Fruit fly (Drosophila melanogaster) Kc167 (cell line): ENCODE results near the gene Syx8.
"Not testable (repeated sequence)": the region's sequence is repeated elsewhere in the genome, so short reads cannot be mapped to it uniquely, and the experiment has no call there.

ENCODE experiments used
- Myc ChIP-seq: fragments of >200 bp; optimal IDR thresholded peaks from 2 replicates; lab custom pipeline; 2017; ENCODE audit warnings: missing external identifiers
- Sin3A ChIP-seq: fragments of >200 bp; optimal IDR thresholded peaks from 2 replicates; lab custom pipeline; 2018; ENCODE audit warnings: missing external identifiers
- h ChIP-seq: fragments of >200 bp; optimal IDR thresholded peaks from 3 replicates; lab custom pipeline; 2018; ENCODE audit warnings: missing external identifiers
- insv ChIP-seq: fragments of >200 bp; optimal IDR thresholded peaks from 3 replicates; lab custom pipeline; 2018; ENCODE audit warnings: missing external identifiers
- psq ChIP-seq: fragments of >200 bp; optimal IDR thresholded peaks from 2 replicates; lab custom pipeline; 2017; ENCODE audit warnings: missing external identifiers
- ttk ChIP-seq: sonication (Bioruptor generic); optimal IDR thresholded peaks from 2 replicates; lab custom pipeline; 2017; ENCODE audit warnings: missing external identifiers

The Syx8 gene

dm6 chr3L:16573234-16573633, 13.6 kb downstream of the Syx8 start, which contains the start of gene Mipp1:
TSS of gene Mipp1 (minus strand) at chr3L:16573334.
- TF ChIP-seq insv (lab: Kevin White, UChicago); Myc (lab: Kevin White, UChicago); psq: not testable (repeated sequence)

- TF ChIP-seq psq: no peak
- TF ChIP-seq Sin3A (lab: Kevin White, UChicago): no peak
- no peak for TF ChIP-seq ttk (lab: Kevin White, UChicago)
- TF ChIP-seq Myc (lab: Kevin White, UChicago): no peak
- no peak for TF ChIP-seq insv (lab: Kevin White, UChicago)
- TF ChIP-seq h: no peak
Observed at dm6 chr3L:16572208-16572607, 14.6 kb downstream of the Syx8 start.

- TF ChIP-seq h: no peak
- TF ChIP-seq Sin3A (lab: Kevin White, UChicago): no peak
- no peak for TF ChIP-seq insv (lab: Kevin White, UChicago)
- TF ChIP-seq ttk (lab: Kevin White, UChicago): no peak
Observed at dm6 chr3L:16571739-16572063, 15.2 kb downstream of the Syx8 start.

- TF ChIP-seq h (no peak), Myc (lab: Kevin White, UChicago) (no peak), Sin3A (lab: Kevin White, UChicago) (no peak), insv (lab: Kevin White, UChicago) (no peak), ttk (lab: Kevin White, UChicago) (no peak), psq (no peak)
Observed at dm6 chr3L:16571014-16571738, 15.7 kb downstream of the Syx8 start.

dm6 chr3L:16569456-16569855, 17.4 kb downstream of the Syx8 start:
- TF ChIP-seq insv (lab: Kevin White, UChicago) (no peak), psq (no peak), Myc (lab: Kevin White, UChicago) (no peak), h (no peak), Sin3A (lab: Kevin White, UChicago) (no peak), ttk (lab: Kevin White, UChicago) (no peak)

- TF ChIP-seq Myc (lab: Kevin White, UChicago) (no peak), psq (no peak), insv (lab: Kevin White, UChicago) (no peak), h (no peak), Sin3A (lab: Kevin White, UChicago) (no peak)
Observed at dm6 chr3L:16567495-16567894, 19.4 kb downstream of the Syx8 start.

- no peak for TF ChIP-seq Myc (lab: Kevin White, UChicago)
Observed at dm6 chr3L:16566700-16567221, 20.1 kb downstream of the Syx8 start, which contains the start of gene UQCR-6.4L. TSS of gene UQCR-6.4L (plus strand) at chr3L:16566750.

dm6 chr3L:16566093-16566492, 20.8 kb downstream of the Syx8 start:
- TF ChIP-seq insv (lab: Kevin White, UChicago) (no peak), Myc (lab: Kevin White, UChicago) (no peak), h (no peak), Sin3A (lab: Kevin White, UChicago) (no peak), ttk (lab: Kevin White, UChicago) (no peak), psq (no peak)

dm6 chr3L:16563361-16563760, 23.5 kb downstream of the Syx8 start:
- TF ChIP-seq ttk (lab: Kevin White, UChicago): no peak
- TF ChIP-seq Myc (lab: Kevin White, UChicago): no peak
- TF ChIP-seq psq: no peak
- no peak for TF ChIP-seq insv (lab: Kevin White, UChicago)
- TF ChIP-seq h: no peak

dm6 chr3L:16556523-16556922, 30.3 kb downstream of the Syx8 start, which contains the start of gene CG4229:
TSS of gene CG4229 (plus strand) at chr3L:16556823.
- TF ChIP-seq psq (no peak), h (no peak), Sin3A (lab: Kevin White, UChicago) (no peak), Myc (lab: Kevin White, UChicago) (no peak), insv (lab: Kevin White, UChicago) (no peak), ttk (lab: Kevin White, UChicago) (no peak)

- TF ChIP-seq Sin3A (lab: Kevin White, UChicago): no peak
- TF ChIP-seq ttk (lab: Kevin White, UChicago): no peak
- no peak for TF ChIP-seq Myc (lab: Kevin White, UChicago)
- no peak for TF ChIP-seq insv (lab: Kevin White, UChicago)
- no peak for TF ChIP-seq h
- TF ChIP-seq psq: no peak
Observed at dm6 chr3L:16546159-16546558, 40.7 kb downstream of the Syx8 start.

dm6 chr3L:16545511-16545910, 41.3 kb downstream of the Syx8 start, which contains the start of gene CG13033:
TSS of gene CG13033 (minus strand) at chr3L:16545628.
- TF ChIP-seq psq: no peak
- TF ChIP-seq Myc (lab: Kevin White, UChicago): no peak
- no peak for TF ChIP-seq insv (lab: Kevin White, UChicago)
- TF ChIP-seq h: no peak
- no peak for TF ChIP-seq ttk (lab: Kevin White, UChicago)
- no peak for TF ChIP-seq Sin3A (lab: Kevin White, UChicago)

- TF ChIP-seq ttk (lab: Kevin White, UChicago) (no peak), psq (no peak), insv (lab: Kevin White, UChicago) (no peak), Sin3A (lab: Kevin White, UChicago) (no peak), h (no peak), Myc (lab: Kevin White, UChicago) (no peak)
Observed at dm6 chr3L:16544220-16544619, 42.6 kb downstream of the Syx8 start.
